Worm (Caenorhabditis elegans) whole organism, L1 larva: ENCODE measurements around the gene sid-2.

Experiments
- C04F5.9 ChIP-seq: sonication (generic microtip); optimal IDR thresholded peaks from 2 replicates; lab custom pipeline; 2016; ENCODE audit warnings: missing genetic modification characterization, missing compliant biosample characterization
- C34B4.2 ChIP-seq: sonication (generic microtip); optimal IDR thresholded peaks from 2 replicates; lab custom pipeline; 2017; ENCODE audit warnings: mild to moderate bottlenecking, missing genetic modification characterization, missing compliant biosample characterization
- F16B12.6 ChIP-seq: fragments of 150-350 bp; optimal IDR thresholded peaks from 2 replicates; lab custom pipeline; 2014; ENCODE audit warnings: missing biosample characterization, missing genetic modification characterization
- Y116A8C.19 ChIP-seq: sonication (generic microtip); optimal IDR thresholded peaks from 2 replicates; lab custom pipeline; 2016; ENCODE audit warnings: missing compliant biosample characterization, missing genetic modification characterization, borderline replicate concordance
- alr-1 ChIP-seq: fragments of 200-800 bp; sonication (Bioruptor generic); optimal IDR thresholded peaks from 2 replicates; lab custom pipeline; 2018; ENCODE audit warnings: borderline replicate concordance, mild to moderate bottlenecking, missing genetic modification characterization, missing compliant biosample characterization
- aly-2 ChIP-seq: fragments of 150-350 bp; optimal IDR thresholded peaks from 2 replicates; lab custom pipeline; 2014; ENCODE audit warnings: missing biosample characterization, missing genetic modification characterization
- ceh-8 ChIP-seq: fragments of 200-800 bp; sonication (Bioruptor generic); optimal IDR thresholded peaks from 2 replicates; lab custom pipeline; 2018; ENCODE audit warnings: mild to moderate bottlenecking, missing genetic modification characterization, moderate library complexity, missing compliant biosample characterization
- ceh-82 ChIP-seq, 3 experiments: fragments of 150-350 bp in 1 of 3; sonication (generic microtip) in 2 of 3; optimal IDR thresholded peaks; 2 replicates each; lab custom pipeline; 2014 to 2017; ENCODE audit warnings: missing biosample characterization in 3 of 3, missing genetic modification characterization in 3 of 3
- ceh-88 ChIP-seq: fragments of 200-800 bp; sonication (Bioruptor generic); IDR thresholded peaks from 2 replicates; pipeline ENCODE4 v1.3.6; 2022; ENCODE audit warnings: missing genetic modification characterization, missing compliant biosample characterization
- ces-1 ChIP-seq: fragments of 150-350 bp; optimal IDR thresholded peaks from 2 replicates; lab custom pipeline; 2014; ENCODE audit warnings: missing biosample characterization, missing genetic modification reagents, missing genetic modification characterization
- dsc-1 ChIP-seq: sonication (generic microtip); optimal IDR thresholded peaks from 2 replicates; lab custom pipeline; 2016; ENCODE audit warnings: mild to moderate bottlenecking, missing genetic modification characterization, missing compliant biosample characterization
- efl-1 ChIP-seq, 4 experiments: fragments of 150-350 bp; optimal IDR thresholded peaks in 3 of 4; peaks in 1 of 4; 1 replicate in 1 of 4; 2 replicates in 3 of 4; lab custom pipeline; 2014; ENCODE audit warnings: missing biosample characterization in 2 of 4, missing genetic modification characterization in 2 of 4, missing genetic modification reagents in 2 of 4
- efl-3 ChIP-seq: fragments of 200-800 bp; sonication (Bioruptor generic); optimal IDR thresholded peaks from 2 replicates; lab custom pipeline; 2018; ENCODE audit warnings: mild to moderate bottlenecking, missing genetic modification characterization, missing compliant biosample characterization
- egl-27 ChIP-seq, 2 experiments: fragments of 150-350 bp in 1 of 2; sonication (generic microtip); optimal IDR thresholded peaks; 3 replicates each; lab custom pipeline; 2017 to 2018; ENCODE audit warnings: missing biosample characterization in 2 of 2, missing genetic modification characterization in 2 of 2, missing genetic modification reagents in 2 of 2
- elt-2 ChIP-seq: sonication (generic microtip); optimal IDR thresholded peaks from 2 replicates; lab custom pipeline; 2016; ENCODE audit warnings: missing genetic modification characterization, mild to moderate bottlenecking, inconsistent platforms, missing compliant biosample characterization, missing genetic modification reagents
- fkh-10 ChIP-seq: sonication (generic microtip); optimal IDR thresholded peaks from 2 replicates; lab custom pipeline; 2017; ENCODE audit warnings: missing biosample characterization, missing genetic modification reagents, missing genetic modification characterization
- fkh-4 ChIP-seq: sonication (generic microtip); optimal IDR thresholded peaks from 2 replicates; lab custom pipeline; 2016; ENCODE audit warnings: missing compliant biosample characterization, missing genetic modification characterization, borderline replicate concordance
- hlh-17 ChIP-seq: fragments of 200-800 bp; sonication (Bioruptor generic); optimal IDR thresholded peaks from 2 replicates; lab custom pipeline; 2018; ENCODE audit warnings: missing genetic modification characterization, mild to moderate bottlenecking, missing compliant biosample characterization, moderate library complexity, borderline replicate concordance
- hlh-4 ChIP-seq: sonication (generic microtip); optimal IDR thresholded peaks from 2 replicates; lab custom pipeline; 2016; ENCODE audit warnings: mild to moderate bottlenecking, missing genetic modification characterization, missing compliant biosample characterization
- hpl-2 ChIP-seq: fragments of 150-350 bp; optimal IDR thresholded peaks from 2 replicates; lab custom pipeline; 2014; ENCODE audit warnings: missing biosample characterization, missing genetic modification reagents, missing genetic modification characterization
- irx-1 ChIP-seq: sonication (generic microtip); optimal IDR thresholded peaks from 2 replicates; lab custom pipeline; 2016; ENCODE audit warnings: missing genetic modification characterization, missing compliant biosample characterization
- isw-1 ChIP-seq: fragments of 200-800 bp; sonication (Bioruptor generic); IDR thresholded peaks from 2 replicates; pipeline ENCODE4 v1.3.6; 2022; ENCODE audit warnings: missing genetic modification characterization, missing compliant biosample characterization
- lin-13 ChIP-seq: fragments of 150-350 bp; optimal IDR thresholded peaks from 2 replicates; lab custom pipeline; 2014; ENCODE audit warnings: missing biosample characterization, missing genetic modification reagents, missing genetic modification characterization
- lin-14 ChIP-seq: fragments of 200-800 bp; sonication (Bioruptor generic); optimal IDR thresholded peaks from 2 replicates; lab custom pipeline; 2018; ENCODE audit warnings: mild to moderate bottlenecking, missing genetic modification characterization, moderate library complexity, missing compliant biosample characterization
- lin-15B ChIP-seq: fragments of 150-350 bp; sonication (generic microtip); optimal IDR thresholded peaks from 3 replicates; lab custom pipeline; 2014; ENCODE audit warnings: missing biosample characterization, missing genetic modification characterization
- lin-39 ChIP-seq: fragments of 150-350 bp; optimal IDR thresholded peaks from 2 replicates; lab custom pipeline; 2014; ENCODE audit warnings: missing biosample characterization, missing genetic modification reagents, missing genetic modification characterization
- mab-9 ChIP-seq: fragments of 200-800 bp; sonication (Bioruptor generic); IDR thresholded peaks from 2 replicates; pipeline ENCODE4 v1.3.6; 2022; ENCODE audit warnings: missing genetic modification reagents, missing genetic modification characterization, missing compliant biosample characterization
- mdl-1 ChIP-seq, 2 experiments: fragments of 150-350 bp; optimal IDR thresholded peaks; 2 replicates each; lab custom pipeline; 2014 to 2017; ENCODE audit warnings: missing biosample characterization in 2 of 2, missing genetic modification characterization in 2 of 2, inconsistent platforms in 1 of 2
- mef-2 ChIP-seq: fragments of 150-350 bp; optimal IDR thresholded peaks from 2 replicates; lab custom pipeline; 2014; ENCODE audit warnings: missing biosample characterization, missing genetic modification characterization
- nhr-11 ChIP-seq: fragments of 150-350 bp; optimal IDR thresholded peaks from 2 replicates; lab custom pipeline; 2014; ENCODE audit warnings: missing biosample characterization, missing genetic modification characterization
- nhr-237 ChIP-seq: fragments of 150-350 bp; optimal IDR thresholded peaks from 2 replicates; lab custom pipeline; 2014; ENCODE audit warnings: missing biosample characterization, missing genetic modification characterization
- nhr-28 ChIP-seq: fragments of 150-350 bp; optimal IDR thresholded peaks from 2 replicates; lab custom pipeline; 2014; ENCODE audit warnings: missing biosample characterization, missing genetic modification characterization
- nhr-84 ChIP-seq: sonication (generic microtip); optimal IDR thresholded peaks from 2 replicates; lab custom pipeline; 2017; ENCODE audit warnings: missing biosample characterization, missing genetic modification characterization
- nhr-85 ChIP-seq: sonication (generic microtip); peaks from one replicate; lab custom pipeline; 2016; ENCODE audit warnings: missing genetic modification characterization, inconsistent platforms, missing compliant biosample characterization
- nhr-90 ChIP-seq: sonication (generic microtip); optimal IDR thresholded peaks from 2 replicates; lab custom pipeline; 2016; ENCODE audit warnings: mild to moderate bottlenecking, missing genetic modification characterization, missing compliant biosample characterization; ENCODE audit not compliant: poor library complexity
- pag-3 ChIP-seq: sonication (generic microtip); optimal IDR thresholded peaks from 2 replicates; lab custom pipeline; 2017; ENCODE audit warnings: missing genetic modification characterization, mild to moderate bottlenecking, missing compliant biosample characterization, antibody characterized with exemption, borderline replicate concordance; ENCODE audit not compliant: insufficient read depth
- pax-3 ChIP-seq: fragments of 200-800 bp; sonication (Bioruptor generic); optimal IDR thresholded peaks from 2 replicates; lab custom pipeline; 2018; ENCODE audit warnings: mild to moderate bottlenecking, missing genetic modification characterization, moderate library complexity, missing compliant biosample characterization
- pqm-1 ChIP-seq: sonication (generic microtip); optimal IDR thresholded peaks from 3 replicates; lab custom pipeline; 2017; ENCODE audit warnings: missing biosample characterization, missing genetic modification characterization
- snu-23 ChIP-seq: sonication (generic microtip); optimal IDR thresholded peaks from 2 replicates; lab custom pipeline; 2016; ENCODE audit warnings: missing genetic modification characterization, missing compliant biosample characterization
- sptf-1 ChIP-seq: fragments of 150-350 bp; optimal IDR thresholded peaks from 2 replicates; lab custom pipeline; 2014; ENCODE audit warnings: missing biosample characterization, missing genetic modification characterization
- sup-37 ChIP-seq: fragments of 200-800 bp; sonication (Bioruptor generic); optimal IDR thresholded peaks from 2 replicates; lab custom pipeline; 2018; ENCODE audit warnings: mild to moderate bottlenecking, missing genetic modification characterization, missing compliant biosample characterization
- tlp-1 ChIP-seq: fragments of 150-350 bp; optimal IDR thresholded peaks from 2 replicates; lab custom pipeline; 2014; ENCODE audit warnings: missing biosample characterization, missing genetic modification characterization
- unc-130 ChIP-seq: fragments of 150-350 bp; optimal IDR thresholded peaks from 2 replicates; lab custom pipeline; 2017; ENCODE audit warnings: missing biosample characterization, missing genetic modification characterization, inconsistent platforms
- unc-30 ChIP-seq: sonication (generic microtip); optimal IDR thresholded peaks from 2 replicates; lab custom pipeline; 2017; ENCODE audit warnings: missing biosample characterization, missing genetic modification characterization
- unc-62 ChIP-seq: fragments of 150-350 bp; optimal IDR thresholded peaks from 2 replicates; lab custom pipeline; 2014; ENCODE audit warnings: missing biosample characterization, missing genetic modification reagents, missing genetic modification characterization
- unc-86 ChIP-seq: sonication (generic microtip); optimal IDR thresholded peaks from 2 replicates; lab custom pipeline; 2016; ENCODE audit warnings: missing genetic modification characterization, missing compliant biosample characterization
- unc-98 ChIP-seq: fragments of 200-800 bp; sonication (Bioruptor generic); IDR thresholded peaks from 2 replicates; pipeline ENCODE4 v1.3.6; 2022; ENCODE audit warnings: missing genetic modification characterization, missing compliant biosample characterization
- vab-15 ChIP-seq: sonication (generic microtip); optimal IDR thresholded peaks from 2 replicates; lab custom pipeline; 2017; ENCODE audit warnings: missing genotype, mild to moderate bottlenecking, missing genetic modification characterization, missing compliant biosample characterization
- zag-1 ChIP-seq: fragments of 150-350 bp; optimal IDR thresholded peaks from 2 replicates; lab custom pipeline; 2014; ENCODE audit warnings: missing biosample characterization, missing genetic modification characterization
- zip-4 ChIP-seq: fragments of 200-800 bp; sonication (Bioruptor generic); optimal IDR thresholded peaks from 2 replicates; lab custom pipeline; 2018; ENCODE audit warnings: mild to moderate bottlenecking, missing genetic modification characterization, moderate library complexity, missing compliant biosample characterization
- ztf-11 ChIP-seq, 2 experiments: sonication (generic microtip); optimal IDR thresholded peaks; 2 replicates each; lab custom pipeline; 2016 to 2017; ENCODE audit warnings: missing genetic modification characterization in 2 of 2, missing biosample characterization in 1 of 2, missing compliant biosample characterization in 1 of 2
- ztf-4 ChIP-seq: fragments of 150-350 bp; optimal IDR thresholded peaks from 2 replicates; lab custom pipeline; 2014; ENCODE audit warnings: missing biosample characterization, missing genetic modification characterization

Gene sid-2

DNA sequence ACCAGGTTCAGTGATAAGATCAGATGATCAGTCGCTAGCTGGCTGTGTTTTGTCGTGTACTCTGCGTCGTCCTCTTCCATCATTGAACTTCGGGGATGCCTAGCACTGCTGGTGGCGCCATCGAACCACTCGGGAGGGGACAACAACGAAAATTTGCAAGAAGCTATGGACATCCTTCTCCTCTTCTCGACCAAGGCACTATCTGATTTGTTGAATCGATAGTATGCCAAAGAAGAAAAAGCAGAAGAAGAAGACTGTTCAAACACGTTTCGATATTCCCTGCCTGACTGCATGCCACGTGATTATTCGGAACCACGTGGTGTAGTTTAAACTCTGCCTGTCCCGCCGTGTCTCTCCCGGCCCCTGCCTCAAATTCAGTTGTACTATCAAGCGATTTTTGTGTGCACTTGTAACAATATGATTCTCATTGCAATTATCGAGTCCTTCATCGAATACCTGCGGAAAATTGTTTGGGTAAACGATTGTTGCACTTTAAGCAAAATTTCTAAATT lies 40.1 kb downstream of the sid-2 start:
- no peak for TF ChIP-seq tlp-1 (tag; lab: Kevin White, UChicago)
- TF ChIP-seq nhr-90 (tag; lab: Kevin White, UChicago): peak; percentile 76
- peak in 1 of 2 experiments; percentile 5 for TF ChIP-seq efl-1 (optimal IDR thresholded peaks at IDR 0.05; lab: Kevin White, UChicago)
- peak in 1 of 2 experiments; percentile 90 for TF ChIP-seq efl-1 (GFP tag; optimal IDR thresholded peaks at IDR 0.05 in 1 of 2; lab: Kevin White, UChicago)
- no peak for TF ChIP-seq zag-1
- no peak for TF ChIP-seq pag-3 (tag; lab: Kevin White, UChicago)
- TF ChIP-seq nhr-84 (tag; lab: Kevin White, UChicago): no peak
- TF ChIP-seq efl-3 (GFP tag; lab: Kevin White, UChicago): no peak
- no peak for TF ChIP-seq isw-1 (GFP tag; lab: Robert Waterston, UW)
- no peak for TF ChIP-seq egl-27 (tag; optimal IDR thresholded peaks at IDR 0.05; lab: Kevin White, UChicago)
- TF ChIP-seq hlh-17 (GFP tag; lab: Kevin White, UChicago): no peak
- TF ChIP-seq mab-9 (GFP tag; lab: Robert Waterston, UW): no peak
- no peak for TF ChIP-seq unc-98 (GFP tag; lab: Robert Waterston, UW)
- no peak for TF ChIP-seq hpl-2
- TF ChIP-seq nhr-85 (tag; lab: Kevin White, UChicago): peak; percentile 83
- TF ChIP-seq Y116A8C.19 (tag; lab: Kevin White, UChicago): no peak
- TF ChIP-seq zip-4 (GFP tag; lab: Kevin White, UChicago): no peak
- peak; percentile 25 for TF ChIP-seq sup-37 (GFP tag; lab: Kevin White, UChicago)
- no peak for TF ChIP-seq mef-2 (tag; lab: Kevin White, UChicago)
- no peak for TF ChIP-seq fkh-10 (GFP tag; lab: Kevin White, UChicago)
- no peak for TF ChIP-seq ceh-88 (GFP tag; lab: Robert Waterston, UW)
- no peak for TF ChIP-seq unc-86 (tag; lab: Kevin White, UChicago)
- TF ChIP-seq lin-14 (GFP tag; lab: Kevin White, UChicago): peak; percentile 66
- no peak for TF ChIP-seq ceh-82 (tag; optimal IDR thresholded peaks at IDR 0.05; lab: Kevin White, UChicago)
- no peak for TF ChIP-seq aly-2
- TF ChIP-seq nhr-237 (tag; lab: Kevin White, UChicago): no peak
- no peak for TF ChIP-seq ces-1 (GFP tag; lab: Kevin White, UChicago)
- no peak for TF ChIP-seq nhr-28
- TF ChIP-seq ceh-8 (GFP tag; lab: Kevin White, UChicago): no peak
- no peak for TF ChIP-seq ztf-4
- TF ChIP-seq lin-13 (GFP tag; lab: Kevin White, UChicago): no peak
- TF ChIP-seq F16B12.6 (tag; lab: Kevin White, UChicago): no peak
- no peak for TF ChIP-seq elt-2 (tag; lab: Kevin White, UChicago)
- TF ChIP-seq pqm-1 (tag; lab: Kevin White, UChicago): no peak
- TF ChIP-seq unc-30 (tag; lab: Kevin White, UChicago): no peak
- no peak for TF ChIP-seq C34B4.2 (tag; lab: Kevin White, UChicago)
- peak in 1 of 2 experiments; percentile 60 for TF ChIP-seq mdl-1 (tag; optimal IDR thresholded peaks at IDR 0.05; lab: Kevin White, UChicago)
- peak; percentile 5 for TF ChIP-seq irx-1 (tag; lab: Kevin White, UChicago)
- peak; percentile 57 for TF ChIP-seq snu-23 (GFP tag; lab: Kevin White, UChicago)
- no peak for TF ChIP-seq hlh-4 (tag; lab: Kevin White, UChicago)
- TF ChIP-seq unc-130: peak; percentile 47
- TF ChIP-seq alr-1 (tag; lab: Kevin White, UChicago): no peak
- no peak for TF ChIP-seq ztf-11 (tag; optimal IDR thresholded peaks at IDR 0.05; lab: Kevin White, UChicago)
- no peak for TF ChIP-seq vab-15 (tag; lab: Kevin White, UChicago)
- no peak for TF ChIP-seq unc-62 (GFP tag; lab: Kevin White, UChicago)
- TF ChIP-seq pax-3 (tag; lab: Kevin White, UChicago): no peak
- TF ChIP-seq dsc-1 (tag; lab: Kevin White, UChicago): no peak
- no peak for TF ChIP-seq lin-39 (tag; lab: Kevin White, UChicago)
- no peak for TF ChIP-seq fkh-4 (tag; lab: Kevin White, UChicago)
- no peak for TF ChIP-seq nhr-11
- no peak for TF ChIP-seq C04F5.9 (tag; lab: Kevin White, UChicago)
- TF ChIP-seq lin-15B (tag; lab: Kevin White, UChicago): no peak
- TF ChIP-seq sptf-1 (tag; lab: Kevin White, UChicago): no peak
